Worm (Caenorhabditis elegans) whole organism, late embryonic: ENCODE measurements around the gene E02H4.8.

Experiments
- C08G9.2 ChIP-seq: sonication (generic microtip); optimal IDR thresholded peaks from 2 replicates; lab custom pipeline; 2016; ENCODE audit warnings: mild to moderate bottlenecking, missing genetic modification characterization, moderate library complexity, missing compliant biosample characterization
- C38D4.7 ChIP-seq: fragments of 200-800 bp; sonication (Bioruptor generic); optimal IDR thresholded peaks from 2 replicates; lab custom pipeline; 2018; ENCODE audit warnings: mild to moderate bottlenecking, missing genetic modification characterization, moderate library complexity, missing compliant biosample characterization
- T23F11.4 ChIP-seq: fragments of 200-800 bp; sonication (Bioruptor generic); optimal IDR thresholded peaks from 2 replicates; lab custom pipeline; 2018; ENCODE audit warnings: mild to moderate bottlenecking, missing genetic modification characterization, missing compliant biosample characterization
- ahr-1 ChIP-seq: sonication (generic microtip); optimal IDR thresholded peaks from 2 replicates; lab custom pipeline; 2016; ENCODE audit warnings: missing genetic modification characterization, missing compliant biosample characterization
- ama-1 ChIP-seq: fragments of 150-350 bp; optimal IDR thresholded peaks from 2 replicates; lab custom pipeline; 2014
- ceh-14 ChIP-seq: sonication (generic microtip); optimal IDR thresholded peaks from 2 replicates; lab custom pipeline; 2016; ENCODE audit warnings: missing genotype, missing genetic modification characterization, missing compliant biosample characterization
- ceh-18 ChIP-seq: sonication (generic microtip); optimal IDR thresholded peaks from 2 replicates; lab custom pipeline; 2016; ENCODE audit warnings: missing genetic modification characterization, missing compliant biosample characterization
- ceh-19 ChIP-seq: fragments of 200-800 bp; sonication (Bioruptor generic); optimal IDR thresholded peaks from 2 replicates; lab custom pipeline; 2018; ENCODE audit warnings: mild to moderate bottlenecking, missing genetic modification characterization, missing compliant biosample characterization
- ceh-22 ChIP-seq: sonication (generic microtip); optimal IDR thresholded peaks from 2 replicates; lab custom pipeline; 2017; ENCODE audit warnings: missing biosample characterization, missing genetic modification characterization
- ceh-24 ChIP-seq: sonication (generic microtip); optimal IDR thresholded peaks from 2 replicates; lab custom pipeline; 2016; ENCODE audit warnings: mild to moderate bottlenecking, missing genetic modification characterization, missing compliant biosample characterization
- ceh-30 ChIP-seq: fragments of 150-350 bp; optimal IDR thresholded peaks from 2 replicates; lab custom pipeline; 2014; ENCODE audit warnings: missing biosample characterization, missing genetic modification characterization
- ceh-45 ChIP-seq: fragments of 200-800 bp; sonication (Bioruptor generic); IDR thresholded peaks from 2 replicates; pipeline ENCODE4 v1.3.6; 2022; ENCODE audit warnings: missing genetic modification reagents, missing genetic modification characterization, missing compliant biosample characterization
- che-1 ChIP-seq: sonication (generic microtip); optimal IDR thresholded peaks from 2 replicates; lab custom pipeline; 2016; ENCODE audit warnings: mild to moderate bottlenecking, missing genetic modification characterization, missing compliant biosample characterization
- dmd-4 ChIP-seq: sonication (generic microtip); optimal IDR thresholded peaks from 2 replicates; lab custom pipeline; 2016; ENCODE audit warnings: borderline replicate concordance, missing genetic modification characterization, missing compliant biosample characterization
- elt-2 ChIP-seq: sonication (generic microtip); optimal IDR thresholded peaks from 2 replicates; lab custom pipeline; 2016; ENCODE audit warnings: missing genetic modification reagents, missing genetic modification characterization, missing compliant biosample characterization
- eyg-1 ChIP-seq: sonication (generic microtip); optimal IDR thresholded peaks from 2 replicates; lab custom pipeline; 2016; ENCODE audit warnings: missing genotype, missing genetic modification characterization, missing compliant biosample characterization
- fax-1 ChIP-seq: sonication (generic microtip); optimal IDR thresholded peaks from 2 replicates; lab custom pipeline; 2016; ENCODE audit warnings: missing genotype, missing genetic modification characterization, missing compliant biosample characterization
- fkh-6 ChIP-seq: sonication (generic microtip); optimal IDR thresholded peaks from 2 replicates; lab custom pipeline; 2016; ENCODE audit warnings: missing genetic modification characterization, missing compliant biosample characterization
- gmeb-2 ChIP-seq: sonication (generic microtip); optimal IDR thresholded peaks from 2 replicates; lab custom pipeline; 2016; ENCODE audit warnings: missing genetic modification characterization, inconsistent platforms, missing compliant biosample characterization
- hlh-30 ChIP-seq: sonication (generic microtip); optimal IDR thresholded peaks from 2 replicates; lab custom pipeline; 2017; ENCODE audit warnings: antibody characterized with exemption, missing genetic modification characterization, missing compliant biosample characterization; ENCODE audit not compliant: insufficient read depth
- hlh-6 ChIP-seq: sonication (generic microtip); optimal IDR thresholded peaks from 2 replicates; lab custom pipeline; 2016; ENCODE audit warnings: missing genotype, missing genetic modification characterization, missing compliant biosample characterization
- lim-6 ChIP-seq: sonication (generic microtip); optimal IDR thresholded peaks from 2 replicates; lab custom pipeline; 2016; ENCODE audit warnings: missing genetic modification characterization, missing compliant biosample characterization
- lin-11 ChIP-seq: fragments of 200-800 bp; sonication (Bioruptor generic); optimal IDR thresholded peaks from 2 replicates; lab custom pipeline; 2018; ENCODE audit warnings: mild to moderate bottlenecking, missing genetic modification characterization, missing compliant biosample characterization
- madf-2 ChIP-seq: sonication (generic microtip); optimal IDR thresholded peaks from 2 replicates; lab custom pipeline; 2017; ENCODE audit warnings: missing genetic modification characterization, missing compliant biosample characterization
- mec-3 ChIP-seq: sonication (generic microtip); optimal IDR thresholded peaks from 2 replicates; lab custom pipeline; 2016; ENCODE audit warnings: borderline replicate concordance, missing genetic modification characterization, missing compliant biosample characterization
- nfya-1 ChIP-seq: sonication (generic microtip); optimal IDR thresholded peaks from 2 replicates; lab custom pipeline; 2017; ENCODE audit warnings: missing genetic modification characterization, mild to moderate bottlenecking, missing compliant biosample characterization, antibody characterized with exemption, moderate library complexity
- nhr-11 ChIP-seq: fragments of 150-350 bp; optimal IDR thresholded peaks from 2 replicates; lab custom pipeline; 2014; ENCODE audit warnings: missing biosample characterization, missing genetic modification characterization
- nhr-232 ChIP-seq: sonication (generic microtip); optimal IDR thresholded peaks from 2 replicates; lab custom pipeline; 2016; ENCODE audit warnings: missing genetic modification characterization, missing compliant biosample characterization
- npax-4 ChIP-seq: sonication (generic microtip); optimal IDR thresholded peaks from 2 replicates; lab custom pipeline; 2016; ENCODE audit warnings: missing genetic modification characterization, missing compliant biosample characterization
- pat-9 ChIP-seq: fragments of 200-800 bp; sonication (Bioruptor generic); optimal IDR thresholded peaks from 2 replicates; lab custom pipeline; 2018; ENCODE audit warnings: mild to moderate bottlenecking, missing genetic modification characterization, moderate library complexity, missing compliant biosample characterization
- pha-4 ChIP-seq: fragments of 150-350 bp; optimal IDR thresholded peaks from 2 replicates; lab custom pipeline; 2018; ENCODE audit warnings: missing biosample characterization, missing genetic modification reagents, missing genetic modification characterization
- rnt-1 ChIP-seq: sonication (generic microtip); optimal IDR thresholded peaks from 2 replicates; lab custom pipeline; 2016; ENCODE audit warnings: missing genetic modification characterization, missing compliant biosample characterization
- sox-2 ChIP-seq: fragments of 200-800 bp; sonication (Bioruptor generic); IDR thresholded peaks from 2 replicates; pipeline ENCODE4 v1.3.6; 2022; ENCODE audit warnings: missing genetic modification reagents, missing genetic modification characterization, missing compliant biosample characterization
- syd-9 ChIP-seq: sonication (generic microtip); optimal IDR thresholded peaks from 2 replicates; lab custom pipeline; 2016; ENCODE audit warnings: mild to moderate bottlenecking, missing genetic modification characterization, moderate library complexity, missing compliant biosample characterization
- tbx-2 ChIP-seq: sonication (generic microtip); optimal IDR thresholded peaks from 2 replicates; lab custom pipeline; 2016; ENCODE audit warnings: missing genetic modification characterization, missing compliant biosample characterization
- tbx-7 ChIP-seq: sonication (generic microtip); optimal IDR thresholded peaks from 2 replicates; lab custom pipeline; 2016; ENCODE audit warnings: missing genotype, missing genetic modification characterization, missing compliant biosample characterization
- unc-3 ChIP-seq, 2 experiments: fragments of 200-800 bp in 1 of 2; sonication (Bioruptor generic) in 1 of 2; sonication (generic microtip) in 1 of 2; conservative IDR thresholded peaks in 1 of 2; optimal IDR thresholded peaks in 1 of 2; 2 replicates each; pipeline versions ENCODE4 v1.3.6 to Lab custom; 2016 to 2022; ENCODE audit warnings: missing compliant biosample characterization in 2 of 2, missing genetic modification characterization in 2 of 2, missing genetic modification reagents in 1 of 2
- unc-42 ChIP-seq: sonication (generic microtip); optimal IDR thresholded peaks from 2 replicates; lab custom pipeline; 2016; ENCODE audit warnings: missing genotype, missing genetic modification characterization, missing compliant biosample characterization
- unc-55 ChIP-seq: sonication (generic microtip); optimal IDR thresholded peaks from 2 replicates; lab custom pipeline; 2017; ENCODE audit warnings: missing biosample characterization, missing genetic modification reagents, missing genetic modification characterization
- unc-86 ChIP-seq: sonication (generic microtip); optimal IDR thresholded peaks from 2 replicates; lab custom pipeline; 2016; ENCODE audit warnings: missing genetic modification characterization, missing compliant biosample characterization
- zip-5 ChIP-seq: sonication (generic microtip); optimal IDR thresholded peaks from 2 replicates; lab custom pipeline; 2016; ENCODE audit warnings: missing genetic modification characterization, missing compliant biosample characterization
- ztf-16 ChIP-seq: sonication (generic microtip); optimal IDR thresholded peaks from 2 replicates; lab custom pipeline; 2017; ENCODE audit warnings: missing genetic modification characterization, missing compliant biosample characterization

Gene E02H4.8

DNA sequence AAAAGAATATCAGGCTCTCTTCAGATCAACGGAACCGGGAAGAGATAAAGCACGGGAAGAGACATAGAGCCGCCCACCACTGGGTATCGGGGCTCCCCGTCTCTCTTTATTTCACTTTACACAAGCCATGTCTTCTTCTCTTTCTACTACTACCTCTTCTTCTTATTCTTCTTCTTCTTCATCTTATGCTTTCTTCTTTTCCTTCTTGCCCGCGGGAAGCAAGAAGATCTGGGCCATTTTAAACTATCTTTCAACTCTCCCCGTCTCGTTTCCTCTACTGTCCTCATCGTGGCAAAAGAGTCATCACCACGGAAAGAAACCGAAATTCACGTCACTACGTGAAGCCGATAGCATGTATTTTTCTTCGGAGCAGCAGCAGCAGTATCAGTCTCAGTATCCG is 29.3 kb upstream of the E02H4.8 start (continued):
- no peak for TF ChIP-seq gmeb-2 (tag; lab: Kevin White, UChicago)

DNA sequence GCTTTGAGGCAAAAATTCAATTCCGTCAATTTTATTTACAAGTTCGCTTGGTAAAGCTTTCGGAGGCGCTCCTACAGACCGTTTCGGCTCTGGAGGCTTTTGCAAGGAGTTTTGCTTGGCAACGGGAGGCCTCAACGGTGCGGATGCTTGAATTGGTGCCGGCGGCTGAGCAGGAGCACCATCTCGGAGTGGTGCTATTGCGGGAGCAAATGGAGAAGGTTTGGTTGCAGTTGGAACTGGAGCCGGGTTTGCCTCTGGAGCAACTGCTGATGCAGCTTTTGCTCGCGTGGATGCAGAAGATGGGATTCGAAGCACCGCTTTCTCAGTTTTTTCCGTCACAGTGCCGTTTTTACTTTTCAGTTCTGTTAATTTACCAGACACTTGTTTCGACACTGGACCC is 26.6 kb upstream of the E02H4.8 start:
- TF ChIP-seq mec-3 (tag; lab: Kevin White, UChicago), result peak; percentile 44
- TF ChIP-seq sox-2 (GFP tag; lab: Robert Waterston, UW), result no peak

DNA sequence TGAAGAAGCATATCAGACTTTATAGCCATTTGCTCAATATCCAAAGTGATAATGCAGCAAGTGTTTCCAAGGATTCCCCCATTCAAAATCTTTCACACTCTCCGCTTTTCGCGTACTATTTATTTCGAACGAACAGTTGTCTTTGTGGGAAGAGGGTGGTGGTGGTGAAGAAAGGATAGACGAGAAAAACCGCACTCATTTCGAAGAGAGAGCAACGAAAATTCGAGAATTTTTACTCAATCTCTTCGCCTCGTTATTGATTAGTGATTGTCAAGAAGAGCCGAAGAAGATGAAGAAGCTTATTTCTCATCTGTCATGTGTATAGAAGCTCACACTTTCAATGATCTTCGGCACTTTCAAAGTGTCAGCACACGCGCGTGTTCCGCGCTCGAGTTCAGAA is 24.5 kb upstream of the E02H4.8 start:
- TF ChIP-seq hlh-6, result no peak
- no peak for TF ChIP-seq lim-6
- TF ChIP-seq elt-2 (tag; lab: Kevin White, UChicago), result no peak
- TF ChIP-seq gmeb-2 (tag; lab: Kevin White, UChicago), result no peak
- TF ChIP-seq ztf-16, result no peak
- TF ChIP-seq ceh-24 (tag; lab: Kevin White, UChicago), result no peak
- TF ChIP-seq ceh-14 (tag; lab: Kevin White, UChicago), result no peak
- TF ChIP-seq nhr-232 (tag; lab: Kevin White, UChicago), result no peak
- peak; percentile 74 for TF ChIP-seq ceh-18 (tag; lab: Kevin White, UChicago)
- TF ChIP-seq madf-2 (tag; lab: Kevin White, UChicago), result no peak
- no peak for TF ChIP-seq lin-11
- no peak for TF ChIP-seq unc-3 (GFP tag; conservative IDR thresholded peaks at IDR 0.05; lab: Robert Waterston, UW)
- no peak for TF ChIP-seq unc-3 (tag; optimal IDR thresholded peaks at IDR 0.05; lab: Kevin White, UChicago)
- TF ChIP-seq dmd-4 (tag; lab: Kevin White, UChicago), result no peak
- TF ChIP-seq hlh-30 (tag; lab: Kevin White, UChicago), result no peak
- no peak for TF ChIP-seq syd-9
- TF ChIP-seq eyg-1, result no peak
- no peak for TF ChIP-seq ceh-22 (tag; lab: Kevin White, UChicago)
- TF ChIP-seq unc-42 (tag; lab: Kevin White, UChicago), result no peak
- TF ChIP-seq ceh-45 (GFP tag; lab: Robert Waterston, UW), result no peak
- no peak for TF ChIP-seq ahr-1 (tag; lab: Kevin White, UChicago)
- TF ChIP-seq tbx-2 (tag; lab: Kevin White, UChicago), result peak; percentile 6
- no peak for TF ChIP-seq tbx-7 (tag; lab: Kevin White, UChicago)
- TF ChIP-seq C08G9.2, result no peak
- no peak for TF ChIP-seq pha-4 (tag; lab: Kevin White, UChicago)
- no peak for TF ChIP-seq zip-5 (tag; lab: Kevin White, UChicago)
- TF ChIP-seq ceh-19 (GFP tag; lab: Kevin White, UChicago), result no peak
- no peak for TF ChIP-seq ama-1
- TF ChIP-seq fkh-6, result no peak
- TF ChIP-seq nhr-11, result no peak
- TF ChIP-seq npax-4 (tag; lab: Kevin White, UChicago), result no peak
- TF ChIP-seq rnt-1, result peak; percentile 98
- no peak for TF ChIP-seq pat-9
- no peak for TF ChIP-seq T23F11.4 (GFP tag; lab: Kevin White, UChicago)
- no peak for TF ChIP-seq unc-86
- TF ChIP-seq unc-55, result peak; percentile 76

DNA sequence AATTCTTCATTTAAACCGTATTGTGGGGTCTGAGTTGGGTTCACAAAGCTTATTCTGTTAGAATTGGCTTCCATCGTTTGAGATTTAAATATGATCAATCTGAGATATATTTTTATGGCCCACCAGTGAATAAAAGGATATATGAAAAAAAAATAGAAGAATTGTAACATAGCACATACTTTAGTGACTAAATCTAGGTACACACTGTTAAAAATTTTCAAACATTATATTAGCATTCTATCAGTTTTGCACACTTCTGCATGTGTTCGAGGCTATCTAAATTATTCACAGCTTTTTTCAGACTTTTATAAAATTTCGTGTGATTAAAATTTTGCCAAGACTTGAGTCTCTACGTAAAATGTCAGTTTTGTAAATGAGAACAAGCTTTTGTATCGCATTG is 18.2 kb upstream of the E02H4.8 start, which contains the start of gene E02H4.2:
E02H4.2 (minus strand) TSS at position 101 of the 400 bp plus-strand sequence.
- TF ChIP-seq C38D4.7 (GFP tag; lab: Kevin White, UChicago) (no peak), pha-4 (tag; lab: Kevin White, UChicago) (no peak), lin-11 (no peak), ztf-16 (no peak), zip-5 (tag; lab: Kevin White, UChicago) (no peak), tbx-2 (tag; lab: Kevin White, UChicago) (no peak), rnt-1 (no peak), nfya-1 (tag; lab: Kevin White, UChicago) (no peak), ceh-30 (tag; lab: Kevin White, UChicago) (no peak), nhr-11 (no peak), tbx-7 (tag; lab: Kevin White, UChicago) (no peak), che-1 (no peak), fax-1 (tag; lab: Kevin White, UChicago) (no peak)
